Fruit fly (Drosophila melanogaster): Measurements from ENCODE around the gene drd.

- no peak for TF ChIP-seq CG18764 (GFP tag; optimal IDR thresholded peaks at IDR 0.05)
- TF ChIP-seq jing (GFP tag; optimal IDR thresholded peaks at IDR 0.05): no peak
- TF ChIP-seq lola (GFP tag; optimal IDR thresholded peaks at IDR 0.05): no peak
- TF ChIP-seq Hr51 (GFP tag; optimal IDR thresholded peaks at IDR 0.05): no peak
- TF ChIP-seq ERR (GFP tag; optimal IDR thresholded peaks at IDR 0.05): no peak
These were observed 36.5 kb downstream of the drd start for dm6 chrX:15162068-15162467.
